Fruit fly (Drosophila melanogaster) whole organism: ENCODE results near the gene CG17325.
A peak's percentile ranks its signal among the peaks of the same experiment; 100 is the strongest.

ENCODE experiments used
- CG8478 ChIP-seq: fragments of >200 bp; optimal IDR thresholded peaks from 2 replicates; lab custom pipeline; 2018; ENCODE audit warnings: inconsistent platforms
- Dll ChIP-seq: fragments of >200 bp; optimal IDR thresholded peaks from 2 replicates; lab custom pipeline; 2017
- EcR ChIP-seq, 2 experiments: fragments of >200 bp; optimal IDR thresholded peaks; 2 replicates each; lab custom pipeline; 2017; ENCODE audit warnings: missing biosample characterization in 2 of 2, missing genetic modification characterization in 2 of 2, missing genetic modification reagents in 2 of 2
- pan ChIP-seq: fragments of >200 bp; optimal IDR thresholded peaks from 2 replicates; lab custom pipeline; 2017
- psq ChIP-seq: fragments of >200 bp; optimal IDR thresholded peaks from 2 replicates; lab custom pipeline; 2017
- usp ChIP-seq: fragments of >200 bp; optimal IDR thresholded peaks from 2 replicates; lab custom pipeline; 2017; ENCODE audit warnings: missing biosample characterization, missing genetic modification characterization, mixed read lengths

The CG17325 gene

dm6 chr2L:18834525-18834924 is 22.1 kb downstream of the CG17325 start:
- TF ChIP-seq Dll (lab: Kevin White, UChicago) (no peak), CG8478 (lab: Kevin White, UChicago) (no peak)

DNA sequence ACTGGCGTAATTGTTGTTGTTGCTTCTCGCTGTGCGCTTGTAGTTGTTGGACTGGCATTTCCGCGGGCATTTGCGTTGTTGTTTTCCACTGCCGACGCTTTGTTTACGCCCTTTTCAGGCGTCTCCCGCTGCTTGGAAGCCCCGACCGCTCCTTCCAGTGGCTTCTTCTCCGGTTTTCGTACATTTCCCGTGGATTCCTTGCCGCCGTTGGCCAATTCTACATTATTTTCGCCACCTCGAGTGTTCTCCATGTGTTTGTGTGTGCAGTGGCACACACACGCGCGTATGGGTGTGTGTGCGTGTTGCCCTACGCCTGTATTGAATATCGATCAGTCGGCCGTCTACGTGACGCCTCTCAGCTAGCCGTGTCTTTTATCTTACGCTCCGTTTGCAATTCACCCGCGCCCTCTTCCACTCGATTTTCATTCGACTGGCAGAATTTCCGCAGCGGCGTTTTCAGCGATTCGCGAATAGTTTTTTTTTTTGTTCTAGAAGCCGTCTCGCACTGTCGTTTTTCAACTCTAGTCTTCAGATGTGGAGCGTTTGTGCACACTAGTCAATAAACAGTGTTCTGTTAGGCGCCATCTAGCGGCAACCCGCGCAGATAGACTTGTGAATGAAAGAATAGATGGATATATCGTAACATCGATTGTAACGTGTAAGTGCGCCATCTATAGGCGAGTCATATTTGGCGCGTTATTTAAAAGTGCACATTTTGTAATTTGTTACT is 26.9 kb downstream of the CG17325 start, which contains the start of gene CG10600:
TSS of gene CG10600 (minus strand) at position 537 of the 730 bp plus-strand sequence.
- TF ChIP-seq pan (lab: Kevin White, UChicago) (no peak), Dll (lab: Kevin White, UChicago) (no peak), usp (no peak), CG8478 (lab: Kevin White, UChicago) (no peak), EcR (GFP tag; optimal IDR thresholded peaks at IDR 0.05; lab: Kevin White, UChicago) (no peak), psq (lab: Kevin White, UChicago) (no peak)

DNA sequence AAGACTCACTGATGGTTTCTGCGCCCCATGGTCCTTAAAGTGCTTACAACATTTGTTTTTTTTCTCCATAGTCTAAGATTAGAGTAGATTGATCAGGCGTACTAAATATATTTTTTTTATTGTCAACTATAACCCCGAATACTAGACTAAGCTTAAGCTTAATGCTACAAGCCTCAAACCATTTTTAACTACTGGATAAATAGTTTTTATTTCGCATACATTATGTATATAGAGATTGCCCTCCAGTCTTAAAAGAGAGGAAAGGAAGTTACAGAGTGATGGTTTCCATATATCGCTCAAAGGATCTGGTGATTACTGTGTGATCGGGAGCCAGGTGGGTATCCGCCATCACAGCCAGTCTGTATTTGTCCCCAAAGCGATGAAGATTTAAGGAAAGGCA is 28.8 kb downstream of the CG17325 start, which contains the start of gene CG31752:
TSS of gene CG31752 (minus strand) at position 101 of the 400 bp plus-strand sequence.
- no peak for TF ChIP-seq Dll (lab: Kevin White, UChicago)
- TF ChIP-seq EcR (GFP tag; optimal IDR thresholded peaks at IDR 0.05; lab: Kevin White, UChicago) = no peak
- TF ChIP-seq CG8478 (lab: Kevin White, UChicago) = no peak
- TF ChIP-seq psq (lab: Kevin White, UChicago) = no peak
- TF ChIP-seq usp = no peak
- no peak for TF ChIP-seq pan (lab: Kevin White, UChicago)

DNA sequence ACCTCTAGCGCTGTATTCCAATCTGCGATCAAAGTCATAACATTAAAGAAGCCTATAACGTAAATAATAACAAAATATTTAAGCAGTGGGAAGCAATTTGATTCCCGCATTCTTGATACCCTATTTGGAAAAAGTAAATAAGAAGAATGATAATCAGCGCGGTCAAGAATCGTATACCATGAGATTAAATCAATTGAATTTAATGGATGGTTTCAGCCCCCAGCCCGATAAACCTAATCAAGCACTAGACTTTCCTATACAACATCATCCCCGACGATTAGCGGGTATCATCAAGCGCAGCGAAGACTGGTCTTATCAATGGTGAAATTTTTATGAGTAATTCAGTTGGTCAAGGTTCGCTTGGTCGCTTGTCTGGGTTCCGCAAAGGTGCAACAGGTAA is 31.1 kb downstream of the CG17325 start:
- TF ChIP-seq EcR (GFP tag; optimal IDR thresholded peaks at IDR 0.05; lab: Kevin White, UChicago) (no peak), usp (no peak), CG8478 (lab: Kevin White, UChicago) (no peak), Dll (lab: Kevin White, UChicago) (no peak), psq (lab: Kevin White, UChicago) (no peak), pan (lab: Kevin White, UChicago) (no peak)

DNA sequence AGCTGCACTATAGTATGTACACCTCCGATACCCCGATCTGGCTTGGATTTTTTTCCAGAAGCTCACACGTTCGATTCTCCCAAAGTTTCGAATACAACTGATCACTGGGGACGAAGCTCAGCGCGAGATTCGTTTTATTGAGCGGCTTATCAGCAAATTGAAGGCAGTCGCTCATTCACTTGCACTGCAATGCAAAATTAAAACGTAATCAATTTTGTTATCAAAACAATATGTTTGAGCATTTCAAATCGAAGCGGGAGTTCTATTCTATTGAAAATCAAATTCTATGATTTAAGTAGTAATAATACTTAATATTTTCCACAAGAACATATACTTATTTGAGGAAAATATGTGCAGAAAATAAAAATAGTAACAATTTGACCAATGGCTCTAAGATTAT is 32.0 kb downstream of the CG17325 start, which contains the start of gene CG33120:
TSS of gene CG33120 (minus strand) at position 101 of the 400 bp plus-strand sequence.
- no peak for TF ChIP-seq CG8478 (lab: Kevin White, UChicago)
- no peak for TF ChIP-seq usp
- no peak for TF ChIP-seq psq (lab: Kevin White, UChicago)
- no peak for TF ChIP-seq Dll (lab: Kevin White, UChicago)

DNA sequence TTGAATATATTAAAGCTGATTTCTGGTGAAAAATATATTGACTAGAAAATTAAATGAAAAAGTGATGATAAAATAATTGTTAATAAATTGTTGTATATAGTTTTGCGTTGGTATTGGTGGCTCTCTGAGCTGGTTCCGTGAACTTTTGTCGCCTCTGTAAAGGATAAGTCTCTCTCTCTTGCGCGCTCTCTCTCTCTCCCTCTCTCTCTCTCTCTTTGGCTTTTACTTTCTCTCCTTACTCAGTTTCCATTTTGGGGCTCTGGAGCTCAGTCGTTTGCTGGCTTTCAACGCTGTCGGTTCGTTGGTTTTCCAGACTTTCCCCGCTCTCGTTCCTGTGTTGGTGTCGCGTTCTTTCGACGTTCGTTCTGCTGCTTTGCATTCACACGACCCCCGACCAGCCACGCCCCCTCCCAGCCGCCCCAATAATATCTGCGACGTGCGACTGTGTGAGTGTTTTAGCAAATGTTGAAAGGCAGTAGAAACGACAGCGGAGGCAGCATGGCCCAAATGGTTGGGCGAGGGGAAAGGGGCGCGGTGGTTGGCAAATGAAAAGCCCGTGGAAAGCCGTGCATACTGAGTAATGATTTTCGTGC is 32.6 kb downstream of the CG17325 start, which contains the start of gene CG17321:
TSS of gene CG17321 (plus strand) at position 268 of the 593 bp plus-strand sequence.
- TF ChIP-seq pan (lab: Kevin White, UChicago) = no peak
- no peak for TF ChIP-seq psq (lab: Kevin White, UChicago)
- TF ChIP-seq CG8478 (lab: Kevin White, UChicago) = no peak
- no peak for TF ChIP-seq Dll (lab: Kevin White, UChicago)

DNA sequence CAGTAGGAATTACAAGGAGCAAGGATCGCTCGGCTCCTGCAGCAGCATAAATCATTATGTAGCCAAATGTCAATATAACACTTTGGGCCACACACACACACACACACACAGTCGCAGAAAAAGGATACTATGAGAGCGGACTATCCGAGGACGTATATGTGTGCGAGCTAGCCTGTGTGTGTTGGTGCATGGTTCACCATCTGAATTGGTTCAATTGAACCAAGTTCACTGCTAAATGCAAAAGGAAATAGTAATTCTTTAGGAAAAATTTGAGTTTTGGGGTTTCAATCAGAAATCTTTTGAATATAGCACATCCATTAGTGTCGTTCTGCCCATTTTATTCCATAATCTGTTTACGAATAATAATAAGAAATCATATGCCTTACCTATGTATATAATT is 33.7 kb downstream of the CG17325 start:
- TF ChIP-seq EcR (GFP tag; optimal IDR thresholded peaks at IDR 0.05; lab: Kevin White, UChicago) = no peak
- TF ChIP-seq Dll (lab: Kevin White, UChicago) = no peak
- no peak for TF ChIP-seq usp
- TF ChIP-seq CG8478 (lab: Kevin White, UChicago) = no peak

DNA sequence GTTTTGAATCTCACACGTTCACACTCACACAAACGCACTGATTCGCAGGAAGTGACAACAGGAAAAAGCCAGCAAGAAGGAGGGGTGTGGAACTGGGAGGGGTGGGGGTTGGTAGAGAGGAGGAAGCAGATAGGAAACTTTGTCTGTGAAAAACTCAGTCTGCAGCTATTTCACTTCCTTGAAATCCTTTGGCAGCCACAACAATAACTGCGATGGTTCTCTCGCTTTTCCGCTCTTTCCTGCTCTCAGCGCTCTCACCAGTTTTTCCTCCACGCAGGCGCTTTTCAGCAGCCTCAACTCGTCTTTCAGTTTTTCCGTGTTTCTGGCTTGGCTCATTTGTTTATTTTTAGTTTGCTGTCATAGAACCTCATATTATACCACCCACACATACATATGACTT is 34.4 kb downstream of the CG17325 start:
- TF ChIP-seq Dll (lab: Kevin White, UChicago) (no peak), psq (lab: Kevin White, UChicago) (no peak), CG8478 (lab: Kevin White, UChicago) (no peak), usp (no peak), EcR (GFP tag; optimal IDR thresholded peaks at IDR 0.05; lab: Kevin White, UChicago) (no peak), pan (lab: Kevin White, UChicago) (no peak)

dm6 chr2L:18852249-18852648 is 39.8 kb downstream of the CG17325 start:
- no peak for TF ChIP-seq Dll (lab: Kevin White, UChicago)
- no peak for TF ChIP-seq EcR (GFP tag; optimal IDR thresholded peaks at IDR 0.05; lab: Kevin White, UChicago)
- TF ChIP-seq psq (lab: Kevin White, UChicago) = no peak
- TF ChIP-seq pan (lab: Kevin White, UChicago) = no peak
- no peak for TF ChIP-seq usp
- no peak for TF ChIP-seq CG8478 (lab: Kevin White, UChicago)

DNA sequence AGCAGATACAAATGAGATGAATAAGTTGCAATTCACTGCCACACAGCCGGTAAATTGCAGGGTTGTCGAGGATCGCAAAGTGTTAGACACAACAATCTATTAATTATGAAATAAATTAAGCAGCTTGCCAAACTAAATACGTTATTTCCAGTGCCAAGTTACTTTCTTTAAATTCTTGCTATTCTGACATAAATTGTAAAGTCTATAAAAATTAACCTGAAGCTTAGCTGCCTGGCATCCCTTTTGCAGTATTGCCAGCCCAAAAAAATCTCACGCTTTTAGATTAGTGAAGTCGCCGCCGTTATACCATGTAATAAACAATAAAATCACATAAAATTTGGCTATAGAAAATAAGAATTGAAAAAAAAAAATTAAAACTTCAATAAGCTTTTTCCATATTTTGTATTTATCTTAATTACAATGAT is 45.2 kb downstream of the CG17325 start:
- TF ChIP-seq usp = no peak
- no peak for TF ChIP-seq CG8478 (lab: Kevin White, UChicago)
- TF ChIP-seq pan (lab: Kevin White, UChicago) = peak; percentile 81
- TF ChIP-seq psq (lab: Kevin White, UChicago) = no peak
- no peak for TF ChIP-seq Dll (lab: Kevin White, UChicago)
- no peak for TF ChIP-seq EcR (GFP tag; optimal IDR thresholded peaks at IDR 0.05; lab: Kevin White, UChicago)

dm6 chr2L:18858661-18859532 is 46.4 kb downstream of the CG17325 start, which contains the start of the genes CG10602 and mRpL13:
CG10602 (minus strand) TSS chr2L:18859248.
mRpL13 (minus strand) TSS chr2L:18859248.
- no peak for TF ChIP-seq pan (lab: Kevin White, UChicago)
- no peak for TF ChIP-seq Dll (lab: Kevin White, UChicago)
- no peak for TF ChIP-seq CG8478 (lab: Kevin White, UChicago)
- TF ChIP-seq psq (lab: Kevin White, UChicago) = no peak
- TF ChIP-seq usp = no peak
- TF ChIP-seq EcR (GFP tag; optimal IDR thresholded peaks at IDR 0.05; lab: Kevin White, UChicago) = no peak
